Worm (Caenorhabditis elegans) whole organism, late embryonic: ENCODE results near the gene F56B3.2.

Experiments used
- K02D7.2 ChIP-seq: sonication (generic microtip); optimal IDR thresholded peaks from 2 replicates; lab custom pipeline; 2017; ENCODE audit warnings: mild to moderate bottlenecking, missing genetic modification characterization, missing compliant biosample characterization
- K09A11.1 ChIP-seq: sonication (generic microtip); optimal IDR thresholded peaks from 2 replicates; lab custom pipeline; 2017; ENCODE audit warnings: antibody characterized with exemption, mild to moderate bottlenecking, missing genetic modification characterization, missing compliant biosample characterization; ENCODE audit not compliant: insufficient read depth
- ama-1 ChIP-seq: fragments of 150-350 bp; optimal IDR thresholded peaks from 2 replicates; lab custom pipeline; 2014
- ceh-22 ChIP-seq: sonication (generic microtip); optimal IDR thresholded peaks from 2 replicates; lab custom pipeline; 2017; ENCODE audit warnings: missing biosample characterization, missing genetic modification characterization
- ceh-24 ChIP-seq: sonication (generic microtip); optimal IDR thresholded peaks from 2 replicates; lab custom pipeline; 2016; ENCODE audit warnings: mild to moderate bottlenecking, missing genetic modification characterization, missing compliant biosample characterization
- ceh-9 ChIP-seq: sonication (generic microtip); optimal IDR thresholded peaks from 2 replicates; lab custom pipeline; 2016; ENCODE audit warnings: mild to moderate bottlenecking, missing genetic modification characterization, inconsistent platforms, missing compliant biosample characterization
- che-1 ChIP-seq: sonication (generic microtip); optimal IDR thresholded peaks from 2 replicates; lab custom pipeline; 2016; ENCODE audit warnings: mild to moderate bottlenecking, missing genetic modification characterization, missing compliant biosample characterization
- elt-2 ChIP-seq: sonication (generic microtip); optimal IDR thresholded peaks from 2 replicates; lab custom pipeline; 2016; ENCODE audit warnings: missing genetic modification reagents, missing genetic modification characterization, missing compliant biosample characterization
- elt-4 ChIP-seq: sonication (generic microtip); optimal IDR thresholded peaks from 2 replicates; lab custom pipeline; 2016; ENCODE audit warnings: missing genetic modification characterization, missing compliant biosample characterization
- fax-1 ChIP-seq: sonication (generic microtip); optimal IDR thresholded peaks from 2 replicates; lab custom pipeline; 2016; ENCODE audit warnings: missing genotype, missing genetic modification characterization, missing compliant biosample characterization
- fkh-6 ChIP-seq: sonication (generic microtip); optimal IDR thresholded peaks from 2 replicates; lab custom pipeline; 2016; ENCODE audit warnings: missing genetic modification characterization, missing compliant biosample characterization
- gmeb-2 ChIP-seq: sonication (generic microtip); optimal IDR thresholded peaks from 2 replicates; lab custom pipeline; 2016; ENCODE audit warnings: missing genetic modification characterization, inconsistent platforms, missing compliant biosample characterization
- hlh-15 ChIP-seq: sonication (generic microtip); optimal IDR thresholded peaks from 2 replicates; lab custom pipeline; 2016; ENCODE audit warnings: missing genetic modification characterization, missing compliant biosample characterization
- hlh-6 ChIP-seq: sonication (generic microtip); optimal IDR thresholded peaks from 2 replicates; lab custom pipeline; 2016; ENCODE audit warnings: missing genotype, missing genetic modification characterization, missing compliant biosample characterization
- lin-11 ChIP-seq: fragments of 200-800 bp; sonication (Bioruptor generic); optimal IDR thresholded peaks from 2 replicates; lab custom pipeline; 2018; ENCODE audit warnings: mild to moderate bottlenecking, missing genetic modification characterization, missing compliant biosample characterization
- mec-3 ChIP-seq: sonication (generic microtip); optimal IDR thresholded peaks from 2 replicates; lab custom pipeline; 2016; ENCODE audit warnings: borderline replicate concordance, missing genetic modification characterization, missing compliant biosample characterization
- nfya-1 ChIP-seq: sonication (generic microtip); optimal IDR thresholded peaks from 2 replicates; lab custom pipeline; 2017; ENCODE audit warnings: missing genetic modification characterization, mild to moderate bottlenecking, missing compliant biosample characterization, antibody characterized with exemption, moderate library complexity
- pat-9 ChIP-seq: fragments of 200-800 bp; sonication (Bioruptor generic); optimal IDR thresholded peaks from 2 replicates; lab custom pipeline; 2018; ENCODE audit warnings: mild to moderate bottlenecking, missing genetic modification characterization, moderate library complexity, missing compliant biosample characterization
- pax-1 ChIP-seq: fragments of 150-350 bp; optimal IDR thresholded peaks from 2 replicates; lab custom pipeline; 2014; ENCODE audit warnings: missing biosample characterization, missing genetic modification characterization
- pha-4 ChIP-seq: fragments of 150-350 bp; optimal IDR thresholded peaks from 2 replicates; lab custom pipeline; 2018; ENCODE audit warnings: missing biosample characterization, missing genetic modification reagents, missing genetic modification characterization
- pqm-1 ChIP-seq: sonication (generic microtip); optimal IDR thresholded peaks from 2 replicates; lab custom pipeline; 2016; ENCODE audit warnings: missing genetic modification characterization, missing compliant biosample characterization
- pros-1 ChIP-seq: fragments of 150-350 bp; optimal IDR thresholded peaks from 2 replicates; lab custom pipeline; 2014; ENCODE audit warnings: missing biosample characterization, missing genetic modification reagents, missing genetic modification characterization
- ref-2 ChIP-seq: sonication (generic microtip); optimal IDR thresholded peaks from 2 replicates; lab custom pipeline; 2016; ENCODE audit warnings: missing genetic modification characterization, missing compliant biosample characterization
- rnt-1 ChIP-seq: sonication (generic microtip); optimal IDR thresholded peaks from 2 replicates; lab custom pipeline; 2016; ENCODE audit warnings: missing genetic modification characterization, missing compliant biosample characterization
- tbx-2 ChIP-seq: sonication (generic microtip); optimal IDR thresholded peaks from 2 replicates; lab custom pipeline; 2016; ENCODE audit warnings: missing genetic modification characterization, missing compliant biosample characterization
- tbx-7 ChIP-seq: sonication (generic microtip); optimal IDR thresholded peaks from 2 replicates; lab custom pipeline; 2016; ENCODE audit warnings: missing genotype, missing genetic modification characterization, missing compliant biosample characterization
- unc-42 ChIP-seq: sonication (generic microtip); optimal IDR thresholded peaks from 2 replicates; lab custom pipeline; 2016; ENCODE audit warnings: missing genotype, missing genetic modification characterization, missing compliant biosample characterization
- unc-55 ChIP-seq: sonication (generic microtip); optimal IDR thresholded peaks from 2 replicates; lab custom pipeline; 2017; ENCODE audit warnings: missing biosample characterization, missing genetic modification reagents, missing genetic modification characterization
- zip-5 ChIP-seq: sonication (generic microtip); optimal IDR thresholded peaks from 2 replicates; lab custom pipeline; 2016; ENCODE audit warnings: missing genetic modification characterization, missing compliant biosample characterization

F56B3.2 gene

DNA sequence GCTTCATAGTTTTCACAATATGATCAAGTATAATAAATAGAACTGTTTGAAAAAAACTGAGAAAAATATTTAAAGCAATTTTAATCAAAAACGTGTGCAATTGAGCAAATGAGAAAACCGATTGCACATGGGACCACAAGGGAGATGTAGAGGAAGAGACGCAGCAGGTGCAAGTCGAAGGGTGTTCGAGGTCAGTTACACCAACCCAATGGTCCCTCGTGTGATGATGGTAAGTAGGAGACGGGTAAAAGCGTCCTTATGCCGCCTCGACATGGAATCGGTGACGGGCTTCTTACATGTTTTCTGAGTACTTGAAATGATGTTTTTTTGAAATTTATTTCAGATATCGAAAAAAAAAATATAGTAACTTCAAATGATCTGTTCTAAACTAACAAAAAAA is 40.3 kb downstream of the F56B3.2 start, which contains the start of gene Y55F3C.9:
Gene Y55F3C.9, minus strand, starts transcription at position 101 of the 400 bp plus-strand sequence.
- TF ChIP-seq K02D7.2 (no peak), hlh-15 (tag; lab: Kevin White, UChicago) (no peak), pat-9 (no peak), fkh-6 (tag; lab: Kevin White, UChicago) (no peak)
- TF ChIP-seq, all 69 proteins: peak for 0

DNA sequence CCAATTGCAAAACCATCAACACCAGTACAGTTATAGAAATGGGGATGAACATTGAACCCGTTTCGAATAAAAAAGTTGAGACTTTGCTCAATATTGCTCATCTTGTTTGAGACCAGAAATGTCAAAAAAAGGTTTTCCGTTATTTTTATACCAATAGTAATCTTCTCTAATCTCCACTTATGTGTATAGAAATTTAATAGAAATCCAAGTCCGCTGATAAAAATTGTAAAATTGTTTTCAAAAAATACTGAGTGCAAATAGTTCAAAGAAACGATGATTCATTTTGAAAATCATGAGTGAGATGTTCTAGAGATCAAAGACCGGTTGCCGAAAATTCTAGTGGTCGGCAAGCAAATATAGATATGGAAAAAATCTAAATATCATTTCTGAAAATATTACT is 49.0 kb downstream of the F56B3.2 start, which contains the start of gene Y55F3C.10:
Gene Y55F3C.10, minus strand, starts transcription at position 101 of the 400 bp plus-strand sequence.
- TF ChIP-seq tbx-7 (tag; lab: Kevin White, UChicago) (no peak), ceh-24 (tag; lab: Kevin White, UChicago) (no peak), pax-1 (no peak), che-1 (tag; lab: Kevin White, UChicago) (no peak), zip-5 (tag; lab: Kevin White, UChicago) (no peak), pha-4 (tag; lab: Kevin White, UChicago) (no peak), pqm-1 (tag; lab: Kevin White, UChicago) (no peak), lin-11 (tag; lab: Kevin White, UChicago) (no peak), pros-1 (tag; lab: Kevin White, UChicago) (no peak), ceh-9 (tag; lab: Kevin White, UChicago) (no peak), tbx-2 (tag; lab: Kevin White, UChicago) (no peak), gmeb-2 (tag; lab: Kevin White, UChicago) (no peak)

DNA sequence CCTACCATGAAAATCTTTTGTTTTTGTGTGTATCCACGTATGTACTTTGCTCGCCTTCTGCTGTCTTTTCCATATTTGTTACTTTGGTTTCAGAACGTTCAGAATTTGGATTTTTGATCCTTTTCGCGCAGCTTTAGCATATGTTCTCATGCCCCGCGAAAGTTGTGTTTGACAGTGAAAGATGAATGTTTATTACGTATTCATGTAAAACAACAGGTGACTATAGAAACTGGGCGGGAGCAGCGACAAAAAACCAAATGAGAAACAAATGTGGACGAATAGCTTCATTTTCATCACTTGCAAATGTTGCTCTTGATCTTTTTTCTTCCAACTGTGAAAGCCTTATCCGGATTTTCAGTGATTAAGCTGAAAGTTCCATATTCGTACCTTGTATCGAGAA is 52.1 kb downstream of the F56B3.2 start, which contains the start of gene clec-164:
Gene clec-164, plus strand, starts transcription at position 301 of the 400 bp plus-strand sequence.
- no peak for TF ChIP-seq rnt-1 (tag; lab: Kevin White, UChicago)
- no peak for TF ChIP-seq ceh-9 (tag; lab: Kevin White, UChicago)
- TF ChIP-seq elt-2 = no peak
- TF ChIP-seq pqm-1 (tag; lab: Kevin White, UChicago) = no peak
- TF ChIP-seq unc-42 (tag; lab: Kevin White, UChicago) = no peak
- no peak for TF ChIP-seq ama-1 (lab: Kevin White, UChicago)
- TF ChIP-seq unc-55 = no peak
- TF ChIP-seq nfya-1 (tag; lab: Kevin White, UChicago) = no peak
- TF ChIP-seq pros-1 (tag; lab: Kevin White, UChicago) = no peak
- TF ChIP-seq mec-3 = no peak
- TF ChIP-seq tbx-2 (tag; lab: Kevin White, UChicago) = no peak
- TF ChIP-seq ref-2 = no peak
- TF ChIP-seq ceh-22 (tag; lab: Kevin White, UChicago) = no peak
- TF ChIP-seq elt-4 (tag; lab: Kevin White, UChicago) = no peak
- no peak for TF ChIP-seq K09A11.1 (tag; lab: Kevin White, UChicago)
- TF ChIP-seq hlh-6 = no peak

DNA sequence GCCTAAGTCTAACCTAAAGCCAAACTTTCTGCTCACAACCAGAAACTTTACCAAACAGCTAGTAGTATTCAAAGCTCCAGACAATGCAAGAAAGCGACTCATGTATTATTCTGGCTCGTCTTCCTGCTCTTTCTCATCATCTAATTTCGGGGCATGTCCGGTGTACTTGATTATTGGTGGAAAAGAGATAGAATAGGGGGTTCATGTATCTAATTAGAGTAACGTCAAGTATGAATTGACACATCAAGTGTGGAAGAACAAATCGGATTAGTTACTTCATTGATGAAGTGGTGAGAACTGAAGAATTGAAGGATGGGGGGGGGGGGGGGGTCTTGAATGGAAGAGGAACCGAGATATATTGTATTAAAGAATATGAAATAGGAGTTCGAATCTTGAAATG is 53.0 kb downstream of the F56B3.2 start:
- TF ChIP-seq fax-1 (tag; lab: Kevin White, UChicago) (no peak), unc-42 (tag; lab: Kevin White, UChicago) (peak; percentile 67)
